Worm (Caenorhabditis elegans): ENCODE data around the gene nhr-106.

DNA sequence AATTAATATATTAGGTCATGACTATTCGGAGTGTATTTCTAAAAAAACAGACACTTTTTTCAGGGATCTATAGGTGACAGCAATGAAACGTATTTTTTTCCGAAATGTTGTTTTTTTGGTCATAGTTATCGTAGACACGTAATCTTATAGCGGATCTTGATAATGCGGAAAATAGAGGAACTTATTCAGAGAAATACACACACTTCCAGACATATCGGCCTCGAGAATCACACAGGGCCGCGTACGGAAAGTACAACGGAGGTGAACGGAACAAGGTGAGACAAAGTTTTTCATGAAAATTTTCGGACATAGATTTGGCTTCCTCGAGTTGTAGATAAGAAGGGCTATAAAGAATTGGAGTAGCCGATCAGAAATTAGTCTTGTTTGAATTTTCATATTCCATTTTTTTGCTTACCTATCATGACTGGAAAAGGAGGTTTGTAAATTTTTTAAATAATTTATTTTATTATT, 49.7 kb downstream of the nhr-106 start, which contains the start of gene nhr-155:
- TF ChIP-seq Y53F4B.3 (GFP tag; IDR thresholded peaks at IDR 0.05) (no peak), ceh-27 (GFP tag; optimal IDR thresholded peaks at IDR 0.05) (no peak), pha-4 (tag; optimal IDR thresholded peaks at IDR 0.05) (no peak), madf-3 (GFP tag; IDR thresholded peaks at IDR 0.05) (no peak), unc-62 (GFP tag; optimal IDR thresholded peaks at IDR 0.05) (no peak), B0035.1 (tag; optimal IDR thresholded peaks at IDR 0.05) (no peak), T26A5.8 (tag; optimal IDR thresholded peaks at IDR 0.05) (no peak), tlf-1 (GFP tag; optimal IDR thresholded peaks at IDR 0.05) (no peak), T07F8.4 (tag; optimal IDR thresholded peaks at IDR 0.05) (no peak), ceh-58 (GFP tag; IDR thresholded peaks at IDR 0.05) (no peak), lsl-1 (GFP tag; optimal IDR thresholded peaks at IDR 0.05) (no peak), nfyb-1 (GFP tag; IDR thresholded peaks at IDR 0.05) (no peak), gei-17 (GFP tag; optimal IDR thresholded peaks at IDR 0.05) (no peak)

Data from whole organism, young adult.